Worm (Caenorhabditis elegans) whole organism, L2 larva: ENCODE data around the gene srz-99.

Experiments
- F13H6.1 ChIP-seq: sonication (generic microtip); optimal IDR thresholded peaks from 2 replicates; lab custom pipeline; 2016; ENCODE audit warnings: missing genetic modification characterization, missing compliant biosample characterization
- aly-2 ChIP-seq: fragments of 150-350 bp; optimal IDR thresholded peaks from 2 replicates; lab custom pipeline; 2014; ENCODE audit warnings: missing biosample characterization, missing genetic modification characterization
- ama-1 ChIP-seq: fragments of 150-350 bp; optimal IDR thresholded peaks from 2 replicates; lab custom pipeline; 2018; ENCODE audit warnings: inconsistent platforms
- ceh-82 ChIP-seq: fragments of 150-350 bp; optimal IDR thresholded peaks from 2 replicates; lab custom pipeline; 2014; ENCODE audit warnings: missing biosample characterization, missing genetic modification characterization
- elt-3 ChIP-seq: sonication (generic microtip); optimal IDR thresholded peaks from 2 replicates; lab custom pipeline; 2017; ENCODE audit warnings: missing biosample characterization, missing genetic modification characterization
- gmeb-1 ChIP-seq: fragments of 150-350 bp; optimal IDR thresholded peaks from 2 replicates; lab custom pipeline; 2014; ENCODE audit warnings: missing biosample characterization, missing genetic modification characterization
- lin-11 ChIP-seq: fragments of 150-350 bp; sonication (generic microtip); optimal IDR thresholded peaks from 2 replicates; lab custom pipeline; 2014; ENCODE audit warnings: missing biosample characterization, missing genetic modification characterization, inconsistent platforms, mixed read lengths
- lin-13 ChIP-seq: fragments of 150-350 bp; optimal IDR thresholded peaks from 2 replicates; lab custom pipeline; 2014; ENCODE audit warnings: missing biosample characterization, missing genetic modification reagents, missing genetic modification characterization
- mdl-1 ChIP-seq, 2 experiments: fragments of 150-350 bp in 1 of 2; sonication (generic microtip) in 1 of 2; optimal IDR thresholded peaks; 2 replicates each; lab custom pipeline; 2017; ENCODE audit warnings: missing biosample characterization in 2 of 2, missing genetic modification characterization in 2 of 2
- nhr-237 ChIP-seq: fragments of 150-350 bp; optimal IDR thresholded peaks from 2 replicates; lab custom pipeline; 2014; ENCODE audit warnings: missing biosample characterization, missing genetic modification characterization
- sma-9 ChIP-seq, 2 experiments: fragments of 150-350 bp in 1 of 2; sonication (generic microtip) in 1 of 2; optimal IDR thresholded peaks; 2 replicates each; lab custom pipeline; 2014 to 2016; ENCODE audit warnings: missing genetic modification characterization in 2 of 2, mild to moderate bottlenecking in 1 of 2, missing biosample characterization in 1 of 2, missing compliant biosample characterization in 1 of 2, missing genetic modification reagents in 1 of 2, moderate library complexity in 1 of 2
- unc-39 ChIP-seq: fragments of 150-350 bp; optimal IDR thresholded peaks from 2 replicates; lab custom pipeline; 2014; ENCODE audit warnings: missing biosample characterization, missing genetic modification characterization
- unc-55 ChIP-seq: fragments of 150-350 bp; sonication (generic microtip); optimal IDR thresholded peaks from 3 replicates; lab custom pipeline; 2014; ENCODE audit warnings: missing biosample characterization, missing genetic modification reagents, missing genetic modification characterization

DNA sequence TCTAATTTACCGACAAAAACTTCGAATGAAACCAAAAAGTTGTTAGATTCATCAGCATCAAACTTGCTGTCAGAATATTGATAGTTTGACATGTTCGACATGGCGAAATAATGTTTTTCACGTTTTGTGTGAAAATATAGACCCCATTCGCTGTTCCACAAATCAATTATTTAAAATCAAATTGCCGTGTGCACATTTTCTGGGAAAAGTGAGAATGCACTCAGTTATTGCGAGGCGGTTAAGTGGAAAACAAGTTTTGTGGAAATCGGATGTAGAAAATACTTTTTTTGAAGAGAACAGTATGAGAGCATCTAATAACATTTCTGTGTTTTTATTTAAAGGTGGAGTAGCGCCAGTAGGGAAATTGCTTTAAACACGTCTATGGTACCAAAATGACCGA, 36.3 kb upstream of the srz-99 start, which contains the start of gene srw-42:
- TF ChIP-seq lin-11 (tag; lab: Kevin White, UChicago) (no peak), unc-39 (tag; lab: Kevin White, UChicago) (no peak), ceh-82 (no peak), lin-13 (no peak), gmeb-1 (no peak), nhr-237 (tag; lab: Kevin White, UChicago) (no peak), F13H6.1 (tag; lab: Kevin White, UChicago) (no peak), unc-55 (no peak), elt-3 (no peak), mdl-1 (tag; optimal IDR thresholded peaks at IDR 0.05; lab: Kevin White, UChicago) (no peak), ama-1 (lab: Kevin White, UChicago) (no peak), sma-9 (GFP tag; optimal IDR thresholded peaks at IDR 0.05; lab: Kevin White, UChicago) (no peak), sma-9 (tag; optimal IDR thresholded peaks at IDR 0.05; lab: Kevin White, UChicago) (no peak), aly-2 (tag; lab: Kevin White, UChicago) (no peak)
